Worm (Caenorhabditis elegans): ENCODE data around the gene cpt-5.

DNA sequence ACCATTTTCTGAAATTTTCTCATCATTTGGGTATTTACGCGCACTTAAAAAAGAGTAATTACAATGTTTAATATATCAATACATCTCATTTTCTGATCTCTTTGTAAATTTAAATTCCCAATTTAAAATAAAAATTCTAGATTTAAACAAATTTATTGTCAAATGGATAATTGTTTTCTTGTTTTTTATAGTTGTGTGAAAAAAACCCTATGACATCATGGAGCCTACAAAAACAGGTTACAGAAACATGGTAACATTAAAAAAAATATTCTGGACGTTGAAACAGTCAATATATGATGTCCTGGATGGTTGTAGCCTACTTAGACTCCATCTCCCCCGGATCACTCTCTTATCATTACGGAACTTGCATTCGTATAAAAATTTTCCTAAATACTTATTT, 16.5 kb downstream of the cpt-5 start, which contains the start of gene spp-12:
- TF ChIP-seq sea-2 (GFP tag; optimal IDR thresholded peaks at IDR 0.05): no peak
- TF ChIP-seq aly-2 (tag; optimal IDR thresholded peaks at IDR 0.05): no peak
- no peak for TF ChIP-seq ZK546.5 (tag; optimal IDR thresholded peaks at IDR 0.05)
- TF ChIP-seq nhr-237 (tag; optimal IDR thresholded peaks at IDR 0.05): no peak
- TF ChIP-seq ceh-82 (tag; optimal IDR thresholded peaks at IDR 0.05): no peak
- TF ChIP-seq zag-1 (tag; optimal IDR thresholded peaks at IDR 0.05): no peak
- no peak for TF ChIP-seq nhr-12 (tag; optimal IDR thresholded peaks at IDR 0.05)
- TF ChIP-seq ama-1 (optimal IDR thresholded peaks at IDR 0.05): no peak
- no peak for TF ChIP-seq lin-15B (tag; optimal IDR thresholded peaks at IDR 0.05)
- TF ChIP-seq pha-4 (tag; optimal IDR thresholded peaks at IDR 0.05): no peak
- TF ChIP-seq unc-39 (tag; optimal IDR thresholded peaks at IDR 0.05): no peak

All from whole organism, L3 larva.